Worm (Caenorhabditis elegans): ENCODE measurements around the gene F32D8.15.

The F32D8.15 gene

DNA sequence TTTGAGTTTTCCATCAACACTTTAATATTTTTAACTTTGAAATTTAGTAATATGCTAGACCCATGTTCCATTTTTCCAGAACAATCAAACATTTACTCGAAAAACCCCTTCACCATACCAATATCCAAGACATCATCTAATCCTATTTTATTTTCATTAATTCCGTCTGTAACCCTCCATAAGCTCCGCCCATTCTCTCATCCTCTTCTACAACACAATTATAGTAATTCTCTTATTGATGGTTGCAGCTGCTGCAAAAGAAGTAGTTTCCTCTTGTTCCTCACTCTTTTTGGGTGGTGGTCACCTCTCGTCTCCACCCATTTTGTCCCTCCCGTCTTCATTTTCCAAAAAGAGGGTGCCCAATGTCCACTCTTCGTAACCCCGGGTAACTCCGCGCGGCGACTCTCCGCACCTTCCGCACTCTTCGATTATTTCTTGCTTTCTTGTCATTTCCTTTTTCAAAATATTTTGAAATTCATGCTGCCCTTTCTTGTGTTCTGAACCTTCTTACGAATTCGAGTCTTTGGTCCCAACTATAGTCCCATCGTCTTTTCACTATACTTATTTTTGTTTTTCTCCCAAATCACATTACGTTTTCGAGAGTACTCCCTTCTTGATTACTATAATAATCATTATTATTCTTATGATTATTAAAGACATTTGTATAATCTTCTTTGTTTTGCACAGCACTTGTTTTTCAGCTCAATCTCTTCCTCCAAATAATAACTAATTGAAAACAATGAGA is 23.5 kb upstream of the F32D8.15 start, which contains the start of gene F32D8.1:
F32D8.1 (plus strand) TSS at position 695 of the 745 bp plus-strand sequence.
- TF ChIP-seq ztf-4 (tag; optimal IDR thresholded peaks at IDR 0.05): no peak
- peak; percentile 2 for TF ChIP-seq lin-14 (GFP tag; optimal IDR thresholded peaks at IDR 0.05)

DNA sequence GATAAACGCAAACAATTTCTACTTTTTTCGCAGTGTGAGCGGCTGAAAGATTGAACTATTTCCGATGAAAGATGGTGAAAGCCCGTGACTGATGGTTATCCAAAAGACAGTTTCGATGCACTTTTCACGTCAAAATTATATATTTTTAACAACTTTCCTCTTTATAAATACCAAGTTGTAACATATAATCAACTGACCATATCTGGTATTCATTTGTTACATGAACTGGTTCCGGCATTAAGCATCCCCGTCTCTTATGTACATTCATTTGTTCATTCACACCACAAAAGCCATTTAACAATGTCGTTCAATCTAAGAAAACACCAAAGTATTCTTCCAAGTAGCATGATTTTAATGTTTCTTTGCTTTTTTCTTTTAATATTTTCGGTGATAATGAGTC is 20.4 kb upstream of the F32D8.15 start, which contains the start of gene F32D8.2:
F32D8.2 (plus strand) TSS at position 301 of the 400 bp plus-strand sequence.
- TF ChIP-seq hlh-17 (GFP tag; optimal IDR thresholded peaks at IDR 0.05; ENCODE audit: borderline replicate concordance) (no peak), mdl-1 (tag; optimal IDR thresholded peaks at IDR 0.05) (no peak), C16A3.4 (tag; optimal IDR thresholded peaks at IDR 0.05) (no peak), nhr-47 (tag; optimal IDR thresholded peaks at IDR 0.05) (no peak), zag-1 (tag; optimal IDR thresholded peaks at IDR 0.05) (no peak), efl-3 (GFP tag; optimal IDR thresholded peaks at IDR 0.05) (no peak), tbx-2 (tag; optimal IDR thresholded peaks at IDR 0.05) (no peak), fkh-10 (GFP tag; optimal IDR thresholded peaks at IDR 0.05) (no peak), Y116A8C.19 (tag; optimal IDR thresholded peaks at IDR 0.05; ENCODE audit: borderline replicate concordance) (no peak), fkh-8 (tag; optimal IDR thresholded peaks at IDR 0.05) (no peak), ztf-4 (tag; optimal IDR thresholded peaks at IDR 0.05) (no peak)

DNA sequence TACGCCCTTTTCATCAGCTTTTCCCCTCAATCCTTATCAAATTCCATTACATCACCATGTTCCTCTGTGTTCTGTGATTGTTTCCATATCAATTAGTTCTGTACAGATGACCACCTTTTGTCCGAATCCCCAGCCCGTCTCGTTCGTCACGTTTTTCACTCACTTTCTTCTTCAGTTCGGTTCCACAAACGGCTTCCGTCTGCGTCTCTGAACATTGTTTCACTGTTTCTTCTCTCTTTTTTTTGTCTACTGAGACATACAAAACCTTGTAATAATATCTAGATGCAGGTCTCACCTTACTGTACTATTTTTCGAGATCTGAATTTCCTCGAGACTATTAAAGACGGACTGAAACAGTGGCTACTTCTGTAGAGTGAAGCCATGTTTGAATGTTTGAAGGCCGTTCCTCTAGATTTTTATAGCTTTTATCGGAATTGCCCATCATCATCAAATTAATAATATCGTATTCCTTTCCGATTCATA is 17.4 kb upstream of the F32D8.15 start, which contains the start of gene F32D8.3:
F32D8.3 (plus strand) TSS at position 433 of the 483 bp plus-strand sequence.
- TF ChIP-seq lin-39 (tag; optimal IDR thresholded peaks at IDR 0.05) (no peak), elt-3 (tag; optimal IDR thresholded peaks at IDR 0.05) (peak in 1 of 6 experiments; percentile 36), ets-5 (GFP tag; IDR thresholded peaks at IDR 0.05) (no peak), blmp-1 (tag; optimal IDR thresholded peaks at IDR 0.05) (peak; percentile 98), lin-14 (GFP tag; optimal IDR thresholded peaks at IDR 0.05) (peak; percentile 46)

DNA sequence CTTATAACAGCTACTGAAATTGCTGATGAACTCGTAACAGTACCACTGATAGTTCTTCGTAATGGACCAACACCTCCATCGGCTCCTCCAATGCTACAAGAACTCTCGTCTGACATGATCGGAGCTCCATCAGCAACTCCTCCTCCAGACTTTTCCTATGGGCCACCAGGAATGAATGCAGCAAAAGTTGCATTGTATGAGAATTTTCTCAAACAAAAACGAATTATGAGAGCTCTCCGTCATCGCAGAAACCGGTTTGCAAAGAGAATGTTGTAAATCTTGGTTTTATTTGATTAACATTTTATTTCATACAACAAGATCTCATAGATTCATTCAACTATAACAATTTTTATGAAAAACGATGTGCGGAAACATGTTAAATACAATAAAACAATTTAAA is 16.3 kb upstream of the F32D8.15 start:
- TF ChIP-seq nhr-71 (tag; optimal IDR thresholded peaks at IDR 0.05) (peak; percentile 34), lin-15B (tag; optimal IDR thresholded peaks at IDR 0.05) (no peak), zip-4 (GFP tag; optimal IDR thresholded peaks at IDR 0.05) (no peak), C16A3.4 (tag; optimal IDR thresholded peaks at IDR 0.05) (peak; percentile 49), ztf-4 (tag; optimal IDR thresholded peaks at IDR 0.05) (no peak), jun-1 (tag; optimal IDR thresholded peaks at IDR 0.05) (no peak), aly-2 (tag; optimal IDR thresholded peaks at IDR 0.05) (no peak), pqm-1 (tag; optimal IDR thresholded peaks at IDR 0.05) (no peak), lin-35 (GFP tag; optimal IDR thresholded peaks at IDR 0.05) (peak in 1 of 2 experiments; percentile 9), efl-1 (optimal IDR thresholded peaks at IDR 0.05) (no peak), efl-1 (GFP tag; optimal IDR thresholded peaks at IDR 0.05 in 1 of 2) (peak in 1 of 2 experiments; percentile 89), swsn-7 (tag; optimal IDR thresholded peaks at IDR 0.05) (no peak), C34B4.2 (tag; optimal IDR thresholded peaks at IDR 0.05) (no peak), snu-23 (GFP tag; optimal IDR thresholded peaks at IDR 0.05) (no peak), mab-9 (GFP tag; IDR thresholded peaks at IDR 0.05) (no peak), ets-5 (GFP tag; IDR thresholded peaks at IDR 0.05) (no peak), lsy-2 (tag; optimal IDR thresholded peaks at IDR 0.05) (peak in 1 of 2 experiments; percentile 3), nhr-85 (tag) (peak; percentile 30), pag-3 (tag; optimal IDR thresholded peaks at IDR 0.05; ENCODE audit: borderline replicate concordance, insufficient read depth) (no peak), lin-14 (GFP tag; optimal IDR thresholded peaks at IDR 0.05) (no peak), nhr-90 (tag; optimal IDR thresholded peaks at IDR 0.05; ENCODE audit: poor library complexity) (peak; percentile 28), sup-37 (GFP tag; optimal IDR thresholded peaks at IDR 0.05) (no peak), nhr-20 (tag; optimal IDR thresholded peaks at IDR 0.05) (no peak), nhr-47 (tag; optimal IDR thresholded peaks at IDR 0.05) (peak; percentile 6), vab-15 (tag; optimal IDR thresholded peaks at IDR 0.05) (no peak), lin-39 (tag; optimal IDR thresholded peaks at IDR 0.05) (no peak), ama-1 (optimal IDR thresholded peaks at IDR 0.05) (peak; percentile 15), skn-1 (tag; optimal IDR thresholded peaks at IDR 0.05) (no peak)
